Worm (Caenorhabditis elegans) whole organism, young adult: ENCODE results near the gene F25B4.8.

Experiments
- B0336.3 ChIP-seq: fragments of 200-800 bp; sonication (Bioruptor generic); IDR thresholded peaks from 2 replicates; pipeline ENCODE4 v1.3.6; 2022; ENCODE audit warnings: missing genetic modification characterization, missing compliant biosample characterization
- C06A6.2 ChIP-seq: fragments of 200-800 bp; sonication (Bioruptor generic); conservative IDR thresholded peaks from 2 replicates; pipeline ENCODE4 v1.3.6; 2022; ENCODE audit warnings: missing genetic modification characterization, missing compliant biosample characterization
- D2030.7 ChIP-seq: fragments of 200-800 bp; sonication (Bioruptor generic); IDR thresholded peaks from 2 replicates; pipeline ENCODE4 v1.3.6; 2022; ENCODE audit warnings: missing genetic modification reagents, missing genetic modification characterization, missing compliant biosample characterization
- F57A8.1 ChIP-seq: fragments of 200-800 bp; sonication (Bioruptor generic); optimal IDR thresholded peaks from 2 replicates; lab custom pipeline; 2018; ENCODE audit warnings: mild to moderate bottlenecking, missing genetic modification characterization, moderate library complexity, missing compliant biosample characterization
- F57C9.4 ChIP-seq: sonication (generic microtip); optimal IDR thresholded peaks from 2 replicates; lab custom pipeline; 2017; ENCODE audit warnings: mild to moderate bottlenecking, missing genetic modification characterization, missing compliant biosample characterization
- Y53G8AR.9 ChIP-seq: fragments of 200-800 bp; sonication (Bioruptor generic); conservative IDR thresholded peaks from 2 replicates; pipeline ENCODE4 v1.3.6; 2022; ENCODE audit warnings: missing genetic modification reagents, missing genetic modification characterization, missing compliant biosample characterization
- Y79H2A.3 ChIP-seq: fragments of 200-800 bp; sonication (Bioruptor generic); conservative IDR thresholded peaks from 2 replicates; pipeline ENCODE4 v1.3.6; 2022; ENCODE audit warnings: missing genetic modification reagents, missing genetic modification characterization, missing compliant biosample characterization
- attf-5 ChIP-seq: fragments of 200-800 bp; sonication (Bioruptor generic); optimal IDR thresholded peaks from 2 replicates; lab custom pipeline; 2018; ENCODE audit warnings: mild to moderate bottlenecking, missing genetic modification characterization, missing compliant biosample characterization
- bed-2 ChIP-seq: fragments of 200-800 bp; sonication (Bioruptor generic); IDR thresholded peaks from 2 replicates; pipeline ENCODE4 v1.3.6; 2022; ENCODE audit warnings: missing genetic modification reagents, missing genetic modification characterization, missing compliant biosample characterization
- ceh-58 ChIP-seq: fragments of 200-800 bp; sonication (Bioruptor generic); IDR thresholded peaks from 2 replicates; pipeline ENCODE4 v1.3.6; 2022; ENCODE audit warnings: missing genetic modification characterization, missing compliant biosample characterization
- ceh-91 ChIP-seq: fragments of 200-800 bp; sonication (Bioruptor generic); IDR thresholded peaks from 2 replicates; pipeline ENCODE4 v1.3.6; 2022; ENCODE audit warnings: missing genetic modification reagents, missing genetic modification characterization, missing compliant biosample characterization
- dox-1 ChIP-seq: fragments of 200-800 bp; sonication (Bioruptor generic); IDR thresholded peaks from 2 replicates; pipeline ENCODE4 v1.3.6; 2022; ENCODE audit warnings: missing genetic modification reagents, missing genetic modification characterization, missing compliant biosample characterization
- ekl-4 ChIP-seq: fragments of 200-800 bp; sonication (Bioruptor generic); IDR thresholded peaks from 2 replicates; pipeline ENCODE4 v1.3.6; 2022; ENCODE audit warnings: missing genetic modification reagents, missing genetic modification characterization, missing compliant biosample characterization
- fkh-3 ChIP-seq: sonication (generic microtip); optimal IDR thresholded peaks from 2 replicates; lab custom pipeline; 2016; ENCODE audit warnings: mild to moderate bottlenecking, missing genetic modification characterization, missing compliant biosample characterization
- him-1 ChIP-seq: sonication (generic microtip); optimal IDR thresholded peaks from 2 replicates; lab custom pipeline; 2016; ENCODE audit warnings: missing genotype, missing genetic modification reagents, missing genetic modification characterization, missing compliant biosample characterization
- hlh-26 ChIP-seq: fragments of 200-800 bp; sonication (Bioruptor generic); conservative IDR thresholded peaks from 2 replicates; pipeline ENCODE4 v1.3.6; 2022; ENCODE audit warnings: missing genetic modification reagents, missing genetic modification characterization, missing compliant biosample characterization
- hmg-20 ChIP-seq: fragments of 200-800 bp; sonication (Bioruptor generic); IDR thresholded peaks from 2 replicates; pipeline ENCODE4 v1.3.6; 2022; ENCODE audit warnings: missing genetic modification reagents, missing genetic modification characterization, missing compliant biosample characterization
- lin-54 ChIP-seq: fragments of 200-800 bp; sonication (Bioruptor generic); optimal IDR thresholded peaks from 2 replicates; lab custom pipeline; 2018; ENCODE audit warnings: mild to moderate bottlenecking, missing genetic modification characterization, missing compliant biosample characterization
- lir-1 ChIP-seq: fragments of 200-800 bp; sonication (Bioruptor generic); conservative IDR thresholded peaks from 2 replicates; pipeline ENCODE4 v1.3.6; 2022; ENCODE audit warnings: missing genetic modification reagents, missing genetic modification characterization, missing compliant biosample characterization
- madf-10 ChIP-seq: sonication (generic microtip); optimal IDR thresholded peaks from 2 replicates; lab custom pipeline; 2016; ENCODE audit warnings: mild to moderate bottlenecking, missing genetic modification characterization, missing compliant biosample characterization
- madf-8 ChIP-seq: fragments of 200-800 bp; sonication (Bioruptor generic); conservative IDR thresholded peaks from 2 replicates; pipeline ENCODE4 v1.3.6; 2022; ENCODE audit warnings: missing genetic modification reagents, missing genetic modification characterization, missing compliant biosample characterization
- mel-28 ChIP-seq: sonication (generic microtip); optimal IDR thresholded peaks from 2 replicates; lab custom pipeline; 2016; ENCODE audit warnings: borderline replicate concordance, mild to moderate bottlenecking, missing genetic modification characterization, missing compliant biosample characterization
- mes-4 ChIP-seq: sonication (generic microtip); optimal IDR thresholded peaks from 2 replicates; lab custom pipeline; 2016; ENCODE audit warnings: missing genotype, missing genetic modification characterization, missing compliant biosample characterization
- mxl-1 ChIP-seq: sonication (generic microtip); optimal IDR thresholded peaks from 2 replicates; lab custom pipeline; 2016; ENCODE audit warnings: missing genetic modification characterization, missing compliant biosample characterization
- nfya-2 ChIP-seq: fragments of 200-800 bp; sonication (Bioruptor generic); IDR thresholded peaks from 2 replicates; pipeline ENCODE4 v1.3.6; 2022; ENCODE audit warnings: missing genetic modification reagents, missing genetic modification characterization, missing compliant biosample characterization
- nhr-90 ChIP-seq: sonication (generic microtip); optimal IDR thresholded peaks from 2 replicates; lab custom pipeline; 2016; ENCODE audit warnings: missing genotype, mild to moderate bottlenecking, missing genetic modification characterization, missing compliant biosample characterization
- pbrm-1 ChIP-seq: fragments of 200-800 bp; sonication (Bioruptor generic); IDR thresholded peaks from 2 replicates; pipeline ENCODE4 v1.3.6; 2022; ENCODE audit warnings: missing genetic modification reagents, missing genetic modification characterization, missing compliant biosample characterization
- rpc-1 ChIP-seq, 2 experiments: fragments of 150-350 bp in 1 of 2; sonication (generic microtip) in 1 of 2; optimal IDR thresholded peaks; 2 replicates each; lab custom pipeline; 2014 to 2018; ENCODE audit warnings: missing biosample characterization in 1 of 2, missing genetic modification characterization in 1 of 2, missing genetic modification reagents in 1 of 2, missing genotype in 1 of 2
- snpc-1.1 ChIP-seq: sonication (generic microtip); optimal IDR thresholded peaks from 2 replicates; lab custom pipeline; 2017; ENCODE audit warnings: missing genetic modification characterization, mild to moderate bottlenecking, missing compliant biosample characterization, antibody characterized with exemption, moderate library complexity, missing genotype, missing genetic modification reagents; ENCODE audit not compliant: insufficient read depth
- tlf-1 ChIP-seq: fragments of 200-800 bp; sonication (Bioruptor generic); optimal IDR thresholded peaks from 2 replicates; lab custom pipeline; 2018; ENCODE audit warnings: mild to moderate bottlenecking, missing genetic modification characterization, missing compliant biosample characterization
- unc-130 ChIP-seq: sonication (generic microtip); optimal IDR thresholded peaks from 2 replicates; lab custom pipeline; 2016; ENCODE audit warnings: missing genetic modification reagents, missing genetic modification characterization, missing compliant biosample characterization
- ztf-18 ChIP-seq: sonication (generic microtip); optimal IDR thresholded peaks from 2 replicates; lab custom pipeline; 2016; ENCODE audit warnings: missing genotype, mild to moderate bottlenecking, missing genetic modification characterization, missing compliant biosample characterization
- ztf-28 ChIP-seq: fragments of 200-800 bp; sonication (Bioruptor generic); IDR thresholded peaks from 2 replicates; pipeline ENCODE4 v1.3.6; 2022; ENCODE audit warnings: missing genetic modification reagents, missing genetic modification characterization, missing compliant biosample characterization
- ztf-3 ChIP-seq: fragments of 200-800 bp; sonication (Bioruptor generic); optimal IDR thresholded peaks from 2 replicates; lab custom pipeline; 2018; ENCODE audit warnings: mild to moderate bottlenecking, missing genetic modification characterization, missing compliant biosample characterization

Gene F25B4.8

DNA sequence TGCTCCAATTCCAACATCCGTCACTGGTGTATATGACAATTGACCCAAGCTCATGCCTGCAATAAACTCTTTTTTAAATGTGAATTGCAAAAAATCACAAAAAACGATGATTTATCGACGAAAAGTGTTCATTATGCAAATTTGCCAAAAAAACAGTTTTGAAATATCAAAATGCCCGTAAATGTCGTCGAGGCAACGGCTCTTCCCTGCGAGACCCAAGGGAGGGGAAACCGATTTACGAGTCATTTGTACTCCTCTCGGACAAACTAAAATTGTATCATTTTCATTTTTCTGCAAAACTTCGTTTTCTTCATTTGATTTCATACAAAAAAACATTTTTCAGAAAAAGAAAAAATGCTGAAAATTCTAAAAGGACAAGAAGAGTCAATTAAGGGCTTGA, 7.0 kb downstream of the F25B4.8 start, which contains the start of the genes hmgs-1 and F25B4.4 (continued):
- no peak for TF ChIP-seq nfya-2 (GFP tag; lab: Robert Waterston, UW)
- no peak for TF ChIP-seq snpc-1.1 (tag; lab: Kevin White, UChicago)
- peak; percentile 75 for TF ChIP-seq ceh-91 (GFP tag; lab: Robert Waterston, UW)
- TF ChIP-seq tlf-1 (GFP tag; lab: Kevin White, UChicago): peak; percentile 77
- TF ChIP-seq pbrm-1 (GFP tag; lab: Robert Waterston, UW): peak; percentile 83

DNA sequence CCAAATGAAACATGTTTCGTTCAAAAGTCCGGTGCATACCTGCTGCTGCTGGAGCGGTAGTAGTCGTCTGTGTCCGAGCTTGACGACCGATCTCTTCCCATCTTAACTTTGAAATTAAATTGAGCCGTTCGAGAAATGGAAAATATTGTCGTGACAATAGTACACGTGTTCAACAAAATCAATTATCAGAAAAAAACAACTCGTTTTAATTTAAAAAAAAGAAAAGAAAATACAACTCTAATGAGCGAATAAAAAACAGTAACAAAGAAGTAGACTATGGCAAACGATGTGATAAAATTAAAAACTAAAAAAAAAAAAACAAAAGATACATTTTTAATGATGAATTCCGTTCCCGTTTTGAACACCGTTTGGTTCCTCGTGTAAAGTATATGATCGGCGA, 9.0 kb downstream of the F25B4.8 start, which contains the start of gene prp-39:
TSS of gene prp-39 (minus strand) at position 101 of the 400 bp plus-strand sequence.
- TF ChIP-seq B0336.3 (GFP tag; lab: Robert Waterston, UW) (0 out of 2 replicates have a peak, but pooled peaks have one; percentile 32), Y53G8AR.9 (GFP tag; lab: Robert Waterston, UW) (peak; percentile 22; the same call in 1 of the 2 replicates), ztf-18 (tag; lab: Kevin White, UChicago) (no peak)
- TF ChIP-seq, all 124 proteins: peak for 2

DNA sequence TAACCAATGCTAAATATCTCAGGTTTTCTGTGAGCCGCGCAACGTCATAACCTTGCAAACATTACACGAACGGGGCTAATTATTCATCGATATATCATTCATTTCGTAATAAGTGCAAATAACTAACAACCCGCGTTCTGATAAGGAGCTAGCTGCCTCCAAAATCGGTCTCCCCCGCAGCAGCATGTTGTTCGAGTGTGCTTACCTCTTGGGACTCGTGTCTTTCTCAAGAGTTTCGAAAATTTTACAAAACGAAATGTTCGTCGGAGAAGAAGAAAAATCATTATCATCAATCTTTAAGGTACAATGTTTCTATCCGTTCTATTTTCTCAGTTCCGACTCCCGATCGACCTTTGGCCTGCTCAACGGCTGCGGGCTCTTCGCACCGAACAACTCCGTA, 13.6 kb downstream of the F25B4.8 start:
- TF ChIP-seq madf-10 (tag; lab: Kevin White, UChicago) (no peak), bed-2 (GFP tag; lab: Robert Waterston, UW) (no peak), mes-4 (tag; lab: Kevin White, UChicago) (no peak), attf-5 (no peak), hlh-26 (GFP tag; lab: Robert Waterston, UW) (no peak)

DNA sequence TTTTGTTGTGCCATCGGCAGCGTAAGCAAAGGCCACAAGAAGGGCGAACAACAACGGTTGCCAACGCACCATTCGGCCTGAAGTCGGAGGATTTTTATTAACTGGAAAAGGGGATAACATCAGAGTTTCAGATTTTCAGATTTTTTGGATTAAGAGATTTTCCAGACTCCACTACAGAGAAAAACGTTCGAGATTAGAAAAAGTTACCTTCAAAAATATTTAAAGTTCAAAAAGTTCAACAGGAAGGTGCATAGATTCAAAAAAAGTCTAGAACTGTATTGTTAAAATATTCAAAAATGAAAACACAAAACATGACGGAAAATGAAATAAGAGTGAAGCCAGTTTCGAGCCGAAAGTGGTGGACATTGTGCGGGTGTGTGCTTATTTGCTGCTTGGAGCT, 15.5 kb downstream of the F25B4.8 start, which contains the start of gene pqn-13:
TSS of gene pqn-13 (minus strand) at position 101 of the 400 bp plus-strand sequence.
- TF ChIP-seq dox-1 (GFP tag; lab: Robert Waterston, UW) (no peak), hmg-20 (GFP tag; lab: Robert Waterston, UW) (no peak), ekl-4 (GFP tag; lab: Robert Waterston, UW) (no peak), ceh-58 (GFP tag; lab: Robert Waterston, UW) (no peak)

DNA sequence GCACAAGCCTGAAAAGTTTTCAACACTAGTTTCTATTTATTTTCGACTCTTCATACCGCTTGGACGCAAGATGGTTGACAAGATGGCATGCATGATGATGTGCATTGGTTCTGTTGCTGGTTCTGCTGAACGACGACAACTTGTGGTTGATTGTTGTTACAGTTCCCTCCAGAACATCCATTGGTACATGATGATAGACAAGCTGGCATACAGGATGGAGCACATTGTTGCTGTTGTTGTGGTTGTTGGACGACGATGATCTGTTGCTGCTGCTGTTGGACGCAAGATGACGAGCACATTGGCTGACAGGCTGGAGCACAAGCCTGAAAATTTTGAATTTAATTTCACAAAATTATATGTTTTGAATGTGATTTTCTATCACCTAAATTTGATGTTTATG, 19.2 kb downstream of the F25B4.8 start:
- TF ChIP-seq attf-5: no peak
- no peak for TF ChIP-seq Y79H2A.3 (GFP tag; lab: Robert Waterston, UW)
- TF ChIP-seq unc-130 (GFP tag; lab: Kevin White, UChicago): no peak
- no peak for TF ChIP-seq ztf-28 (GFP tag; lab: Robert Waterston, UW)
- TF ChIP-seq D2030.7: no peak
- TF ChIP-seq madf-8 (GFP tag; lab: Robert Waterston, UW): no peak
- TF ChIP-seq fkh-3 (tag; lab: Kevin White, UChicago): no peak
- no peak for TF ChIP-seq F57A8.1 (GFP tag; lab: Kevin White, UChicago)
- no peak for TF ChIP-seq rpc-1 (optimal IDR thresholded peaks at IDR 0.05; lab: Kevin White, UChicago)
- no peak for TF ChIP-seq rpc-1 (tag; optimal IDR thresholded peaks at IDR 0.05; lab: Kevin White, UChicago)
- no peak for TF ChIP-seq lir-1 (GFP tag; lab: Robert Waterston, UW)
- TF ChIP-seq him-1 (tag; lab: Kevin White, UChicago): no peak
- no peak for TF ChIP-seq mxl-1 (tag; lab: Kevin White, UChicago)
- TF ChIP-seq F57C9.4: no peak
- TF ChIP-seq B0336.3 (GFP tag; lab: Robert Waterston, UW): no peak
- TF ChIP-seq mel-28 (tag; lab: Kevin White, UChicago): no peak
- TF ChIP-seq C06A6.2 (GFP tag; lab: Robert Waterston, UW): no peak
- TF ChIP-seq lin-54 (GFP tag; lab: Kevin White, UChicago): no peak
- no peak for TF ChIP-seq ztf-3
- TF ChIP-seq nhr-90: no peak
